Worm (Caenorhabditis elegans) whole organism, L4 larva: Measurements from ENCODE around the gene grd-4.
"Not testable (repeated sequence)": the region's sequence is repeated elsewhere in the genome, so short reads cannot be mapped to it uniquely, and the experiment has no call there.

ENCODE experiments used
- F10B5.3 ChIP-seq: sonication (generic microtip); optimal IDR thresholded peaks from 2 replicates; lab custom pipeline; 2016; ENCODE audit warnings: mild to moderate bottlenecking, missing genetic modification characterization, missing compliant biosample characterization
- T26A8.4 ChIP-seq: fragments of 200-800 bp; sonication (Bioruptor generic); IDR thresholded peaks from 2 replicates; pipeline ENCODE4 v1.3.6; 2022; ENCODE audit warnings: missing genetic modification characterization, missing compliant biosample characterization
- Y105C5A.15 ChIP-seq: fragments of 200-800 bp; sonication (Bioruptor generic); IDR thresholded peaks from 2 replicates; pipeline ENCODE4 v1.3.6; 2022; ENCODE audit warnings: missing genetic modification characterization, missing compliant biosample characterization
- Y48G9A.11 ChIP-seq: fragments of 200-800 bp; sonication (Bioruptor generic); IDR thresholded peaks from 2 replicates; pipeline ENCODE4 v1.3.6; 2022; ENCODE audit warnings: missing genetic modification reagents, missing genetic modification characterization, missing compliant biosample characterization
- ZK546.5 ChIP-seq, 2 experiments: sonication (generic microtip); optimal IDR thresholded peaks; 2 replicates each; lab custom pipeline; 2017; ENCODE audit warnings: missing biosample characterization in 2 of 2, missing genetic modification characterization in 2 of 2
- aha-1 ChIP-seq: fragments of 150-350 bp; peaks from one replicate; lab custom pipeline; 2014; ENCODE audit warnings: missing biosample characterization, missing genetic modification characterization
- ceh-20 ChIP-seq: fragments of 200-800 bp; sonication (Bioruptor generic); IDR thresholded peaks from 2 replicates; pipeline ENCODE4 v1.3.6; 2022; ENCODE audit warnings: missing genetic modification reagents, missing genetic modification characterization, missing compliant biosample characterization
- ceh-32 ChIP-seq: sonication (generic microtip); optimal IDR thresholded peaks from 2 replicates; lab custom pipeline; 2016; ENCODE audit warnings: mild to moderate bottlenecking, missing genetic modification characterization, missing compliant biosample characterization; ENCODE audit not compliant: poor library complexity
- ceh-82 ChIP-seq: sonication (generic microtip); optimal IDR thresholded peaks from 2 replicates; lab custom pipeline; 2017; ENCODE audit warnings: missing biosample characterization, missing genetic modification characterization
- cey-2 ChIP-seq: sonication (generic microtip); optimal IDR thresholded peaks from 3 replicates; lab custom pipeline; 2017; ENCODE audit warnings: missing genetic modification characterization, mild to moderate bottlenecking, missing compliant biosample characterization, antibody characterized with exemption, borderline replicate concordance; ENCODE audit not compliant: insufficient read depth
- daf-12 ChIP-seq: fragments of 150-350 bp; optimal IDR thresholded peaks from 2 replicates; lab custom pipeline; 2014; ENCODE audit warnings: missing biosample characterization, missing genetic modification reagents, missing genetic modification characterization
- daf-19 ChIP-seq: fragments of 200-800 bp; sonication (Bioruptor generic); conservative IDR thresholded peaks from 2 replicates; pipeline ENCODE4 v1.3.6; 2022; ENCODE audit warnings: missing genetic modification characterization, missing compliant biosample characterization
- dmd-8 ChIP-seq: fragments of 200-800 bp; sonication (Bioruptor generic); IDR thresholded peaks from 2 replicates; pipeline ENCODE4 v1.3.6; 2022; ENCODE audit warnings: missing genetic modification characterization, missing compliant biosample characterization
- dmd-9 ChIP-seq: fragments of 200-800 bp; sonication (Bioruptor generic); IDR thresholded peaks from 2 replicates; pipeline ENCODE4 v1.3.6; 2022; ENCODE audit warnings: missing genetic modification reagents, missing genetic modification characterization, missing compliant biosample characterization
- egl-43 ChIP-seq: fragments of 200-800 bp; sonication (Bioruptor generic); IDR thresholded peaks from 2 replicates; pipeline ENCODE4 v1.3.6; 2022; ENCODE audit warnings: missing genetic modification reagents, missing genetic modification characterization, missing compliant biosample characterization
- jun-1 ChIP-seq: fragments of 150-350 bp; optimal IDR thresholded peaks from 2 replicates; lab custom pipeline; 2014; ENCODE audit warnings: missing biosample characterization, missing genetic modification reagents, missing genetic modification characterization
- lin-1 ChIP-seq: fragments of 200-800 bp; sonication (Bioruptor generic); IDR thresholded peaks from 2 replicates; pipeline ENCODE4 v1.3.6; 2022; ENCODE audit warnings: missing genetic modification reagents, missing genetic modification characterization, missing compliant biosample characterization
- lin-13 ChIP-seq: fragments of 150-350 bp; optimal IDR thresholded peaks from 2 replicates; lab custom pipeline; 2014; ENCODE audit warnings: missing biosample characterization, missing genetic modification reagents, missing genetic modification characterization
- lin-38 ChIP-seq: fragments of 200-800 bp; sonication (Bioruptor generic); IDR thresholded peaks from 2 replicates; pipeline ENCODE4 v1.3.6; 2022; ENCODE audit warnings: missing genetic modification reagents, missing genetic modification characterization, missing compliant biosample characterization
- mdl-1 ChIP-seq, 2 experiments: fragments of 150-350 bp in 1 of 2; sonication (generic microtip) in 1 of 2; optimal IDR thresholded peaks; 2 replicates each; lab custom pipeline; 2014 to 2017; ENCODE audit warnings: missing biosample characterization in 2 of 2, missing genetic modification characterization in 2 of 2
- mep-1 ChIP-seq: fragments of 150-350 bp; sonication (generic microtip); optimal IDR thresholded peaks from 3 replicates; lab custom pipeline; 2014; ENCODE audit warnings: missing biosample characterization, missing genetic modification characterization
- mes-2 ChIP-seq: sonication (generic microtip); optimal IDR thresholded peaks from 2 replicates; lab custom pipeline; 2016; ENCODE audit warnings: missing genotype, mild to moderate bottlenecking, missing genetic modification characterization, missing compliant biosample characterization; ENCODE audit not compliant: poor library complexity, severe bottlenecking
- mxl-2 ChIP-seq: fragments of 200-800 bp; sonication (Bioruptor generic); conservative IDR thresholded peaks from 2 replicates; pipeline ENCODE4 v1.3.6; 2022; ENCODE audit warnings: missing genetic modification reagents, missing genetic modification characterization, missing compliant biosample characterization
- mxl-3 ChIP-seq: fragments of 200-800 bp; sonication (Bioruptor generic); optimal IDR thresholded peaks from 2 replicates; lab custom pipeline; 2018; ENCODE audit warnings: mild to moderate bottlenecking, missing genetic modification characterization, missing compliant biosample characterization
- nhr-11 ChIP-seq: fragments of 150-350 bp; optimal IDR thresholded peaks from 2 replicates; lab custom pipeline; 2014; ENCODE audit warnings: missing biosample characterization, missing genetic modification characterization
- nhr-25 ChIP-seq: sonication (generic microtip); optimal IDR thresholded peaks from 2 replicates; lab custom pipeline; 2017; ENCODE audit warnings: missing genetic modification characterization, mild to moderate bottlenecking, missing compliant biosample characterization, antibody characterized with exemption, moderate library complexity, borderline replicate concordance; ENCODE audit not compliant: insufficient read depth
- nhr-28 ChIP-seq: fragments of 150-350 bp; optimal IDR thresholded peaks from 2 replicates; lab custom pipeline; 2014; ENCODE audit warnings: missing biosample characterization, missing genetic modification characterization
- nhr-41 ChIP-seq: fragments of 200-800 bp; sonication (Bioruptor generic); IDR thresholded peaks from 2 replicates; pipeline ENCODE4 v1.3.6; 2022; ENCODE audit warnings: missing genetic modification reagents, missing genetic modification characterization, missing compliant biosample characterization
- nhr-48 ChIP-seq: sonication (generic microtip); optimal IDR thresholded peaks from 2 replicates; lab custom pipeline; 2016; ENCODE audit warnings: mild to moderate bottlenecking, missing genetic modification characterization, missing compliant biosample characterization
- nhr-6 ChIP-seq: fragments of 150-350 bp; optimal IDR thresholded peaks from 2 replicates; lab custom pipeline; 2014; ENCODE audit warnings: missing biosample characterization, missing genetic modification characterization
- php-3 ChIP-seq: fragments of 200-800 bp; sonication (Bioruptor generic); IDR thresholded peaks from 2 replicates; pipeline ENCODE4 v1.3.6; 2022; ENCODE audit warnings: missing genetic modification reagents, missing genetic modification characterization, missing compliant biosample characterization
- set-16 ChIP-seq: fragments of 200-800 bp; sonication (Bioruptor generic); IDR thresholded peaks from 2 replicates; pipeline ENCODE4 v1.3.6; 2022; ENCODE audit warnings: missing genetic modification reagents, missing genetic modification characterization, missing compliant biosample characterization
- snpc-1.2 ChIP-seq: fragments of 200-800 bp; sonication (Bioruptor generic); IDR thresholded peaks from 2 replicates; pipeline ENCODE4 v1.3.6; 2022; ENCODE audit warnings: missing genetic modification reagents, missing genetic modification characterization, missing compliant biosample characterization
- spr-1 ChIP-seq: sonication (generic microtip); optimal IDR thresholded peaks from 2 replicates; lab custom pipeline; 2016; ENCODE audit warnings: mild to moderate bottlenecking, missing genetic modification characterization, missing compliant biosample characterization
- tag-97 ChIP-seq: fragments of 200-800 bp; sonication (Bioruptor generic); IDR thresholded peaks from 2 replicates; pipeline ENCODE4 v1.3.6; 2022; ENCODE audit warnings: missing genetic modification characterization, missing compliant biosample characterization
- unc-39 ChIP-seq: sonication (generic microtip); optimal IDR thresholded peaks from 2 replicates; lab custom pipeline; 2017; ENCODE audit warnings: missing biosample characterization, missing genetic modification characterization
- unc-62 ChIP-seq, 3 experiments: fragments of 150-350 bp in 1 of 3; sonication (generic microtip); optimal IDR thresholded peaks in 2 of 3; peaks in 1 of 3; 1 replicate in 1 of 3; 2 replicates in 2 of 3; lab custom pipeline; 2014 to 2017; ENCODE audit warnings: missing biosample characterization in 3 of 3, missing genetic modification characterization in 3 of 3, missing genetic modification reagents in 3 of 3, missing genotype in 1 of 3
- zag-1 ChIP-seq: fragments of 150-350 bp; optimal IDR thresholded peaks from 2 replicates; lab custom pipeline; 2014; ENCODE audit warnings: missing biosample characterization, missing genetic modification characterization
- zip-2 ChIP-seq: fragments of 150-350 bp; optimal IDR thresholded peaks from 2 replicates; lab custom pipeline; 2014; ENCODE audit warnings: missing biosample characterization, missing genetic modification characterization
- ztf-7 ChIP-seq: fragments of 150-350 bp; optimal IDR thresholded peaks from 2 replicates; lab custom pipeline; 2014; ENCODE audit warnings: missing biosample characterization, missing genetic modification characterization

grd-4 gene

DNA sequence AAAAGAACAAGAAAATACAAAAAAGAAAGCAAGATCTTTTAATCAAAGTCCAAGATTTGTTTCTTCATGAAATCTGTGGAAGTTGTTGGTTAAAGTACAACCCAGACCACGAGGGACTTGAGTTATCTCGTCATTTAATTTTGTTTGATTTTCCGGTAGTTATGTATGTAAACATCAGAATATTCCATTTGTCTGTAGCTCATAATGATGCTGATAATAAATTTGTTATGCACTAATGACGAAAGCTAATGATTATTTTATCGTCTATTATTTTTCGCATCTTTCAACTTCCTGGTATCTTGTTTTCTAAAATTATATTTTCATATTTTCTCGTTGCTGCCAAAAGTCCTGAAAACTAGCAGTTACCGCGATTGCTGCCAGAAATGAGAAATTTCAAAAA is 22.0 kb downstream of the grd-4 start:
- no peak for TF ChIP-seq cey-2 (tag; lab: Kevin White, UChicago)
- no peak for TF ChIP-seq zag-1 (tag; lab: Kevin White, UChicago)
- no peak for TF ChIP-seq dmd-9 (GFP tag; lab: Robert Waterston, UW)
- TF ChIP-seq dmd-8 (GFP tag; lab: Robert Waterston, UW) = no peak
- TF ChIP-seq jun-1 (tag; lab: Kevin White, UChicago) = no peak
- no peak for TF ChIP-seq ZK546.5 (tag; optimal IDR thresholded peaks at IDR 0.05; lab: Kevin White, UChicago)
- no peak for TF ChIP-seq egl-43
- TF ChIP-seq T26A8.4 = no peak
- TF ChIP-seq daf-12 = no peak
- no peak for TF ChIP-seq lin-1 (GFP tag; lab: Robert Waterston, UW)
- TF ChIP-seq nhr-25 = no peak
- no peak for TF ChIP-seq mxl-3 (GFP tag; lab: Kevin White, UChicago)
- no peak for TF ChIP-seq F10B5.3 (tag; lab: Kevin White, UChicago)
- TF ChIP-seq ceh-20 (GFP tag; lab: Robert Waterston, UW) = no peak
- no peak for TF ChIP-seq lin-38 (GFP tag; lab: Robert Waterston, UW)
- no peak for TF ChIP-seq Y48G9A.11

DNA sequence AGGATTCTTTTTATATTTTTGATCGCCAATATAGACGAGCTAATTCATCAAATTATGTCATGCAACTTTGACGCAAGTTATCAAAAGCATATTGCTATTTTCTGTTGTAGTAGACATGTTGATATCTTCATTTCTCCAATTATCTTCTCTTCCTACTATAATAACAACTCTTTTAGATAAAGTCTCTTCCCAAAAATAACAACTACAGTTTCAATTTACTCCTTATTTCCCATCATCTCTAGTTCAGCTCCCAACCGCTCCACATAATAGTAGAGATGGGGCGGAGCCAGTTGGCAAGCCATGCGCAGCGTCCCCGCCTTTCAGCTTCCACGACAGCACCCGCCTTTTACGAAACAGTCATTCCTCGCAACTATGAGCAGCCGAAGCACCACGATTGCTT is 26.9 kb downstream of the grd-4 start, which contains the start of gene flp-5:
flp-5 (plus strand) TSS at position 301 of the 400 bp plus-strand sequence.
- TF ChIP-seq zag-1 (tag; lab: Kevin White, UChicago) = no peak
- no peak for TF ChIP-seq unc-39 (tag; lab: Kevin White, UChicago)
- TF ChIP-seq T26A8.4 = no peak
- TF ChIP-seq nhr-48 = no peak
- no peak for TF ChIP-seq nhr-28
- TF ChIP-seq snpc-1.2 (GFP tag; lab: Robert Waterston, UW) = no peak
- no peak for TF ChIP-seq tag-97
- no peak for TF ChIP-seq mdl-1 (tag; optimal IDR thresholded peaks at IDR 0.05; lab: Kevin White, UChicago)
- TF ChIP-seq nhr-11 = no peak
- TF ChIP-seq lin-1 (GFP tag; lab: Robert Waterston, UW) = no peak
- TF ChIP-seq daf-19 (GFP tag; lab: Robert Waterston, UW) = no peak
- no peak for TF ChIP-seq set-16 (GFP tag; lab: Robert Waterston, UW)

DNA sequence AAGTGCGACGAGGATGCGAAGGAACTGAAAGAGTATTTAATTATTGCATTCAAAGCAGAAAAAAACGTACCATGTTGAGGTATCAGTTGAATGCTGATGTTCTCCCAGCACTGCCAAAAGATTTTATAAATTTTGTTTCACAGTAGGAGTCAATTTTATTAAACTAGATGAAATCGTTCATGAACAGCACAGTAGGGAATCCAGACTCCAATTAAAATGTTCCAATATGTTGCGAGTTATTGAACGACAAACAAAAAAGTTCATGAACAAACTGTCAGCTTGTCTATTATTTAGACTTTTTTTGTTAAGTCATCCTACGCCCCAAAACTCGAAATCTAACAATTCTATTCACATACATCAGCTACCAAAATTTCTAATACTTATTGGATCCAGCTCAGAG is 34.0 kb downstream of the grd-4 start, which contains the start of gene nspc-1:
nspc-1 (minus strand) TSS at position 101 of the 400 bp plus-strand sequence.
- not testable (repeated sequence) for TF ChIP-seq mxl-3 (GFP tag; lab: Kevin White, UChicago); mxl-2 (GFP tag; lab: Robert Waterston, UW); daf-12

DNA sequence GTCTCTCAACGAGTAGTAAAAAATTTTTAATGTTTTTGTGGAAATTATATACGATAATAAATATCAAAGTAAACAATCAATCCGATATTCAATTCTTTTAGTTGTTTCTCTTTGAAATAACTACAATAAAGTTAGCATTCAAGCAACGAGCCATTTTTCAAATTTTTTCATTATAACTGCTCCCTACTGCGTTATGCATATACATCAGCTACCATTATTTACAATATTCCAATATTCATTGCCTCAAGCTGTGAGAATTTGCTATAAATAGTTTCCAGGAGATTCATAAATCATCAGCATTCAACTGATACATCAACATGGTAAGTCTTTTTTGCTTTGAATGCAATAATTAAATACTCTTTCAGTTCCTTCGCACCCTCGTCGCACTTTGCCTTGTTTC is 35.8 kb downstream of the grd-4 start, which contains the start of gene nspc-3:
nspc-3 (plus strand) TSS at position 301 of the 400 bp plus-strand sequence.
- TF ChIP-seq aha-1 (no peak), ZK546.5 (tag; optimal IDR thresholded peaks at IDR 0.05; lab: Kevin White, UChicago) (no peak), php-3 (GFP tag; lab: Robert Waterston, UW) (no peak), ceh-32 (no peak), nhr-48 (no peak), zip-2 (tag; lab: Kevin White, UChicago) (no peak), mxl-2 (GFP tag; lab: Robert Waterston, UW) (no peak), spr-1 (tag; lab: Kevin White, UChicago) (no peak), lin-13 (GFP tag; lab: Kevin White, UChicago) (no peak), T26A8.4 (no peak), nhr-41 (no peak), unc-62 (GFP tag; optimal IDR thresholded peaks at IDR 0.05 in 1 of 2; lab: Kevin White, UChicago) (no peak), unc-62 (tag; optimal IDR thresholded peaks at IDR 0.05; lab: Kevin White, UChicago) (no peak), mes-2 (tag; lab: Kevin White, UChicago) (no peak), mep-1 (no peak), lin-38 (GFP tag; lab: Robert Waterston, UW) (no peak), ceh-20 (GFP tag; lab: Robert Waterston, UW) (no peak), ztf-7 (no peak), nhr-6 (tag; lab: Kevin White, UChicago) (no peak), Y105C5A.15 (GFP tag; lab: Robert Waterston, UW) (no peak), ceh-82 (tag; lab: Kevin White, UChicago) (no peak)
